Worm (Caenorhabditis elegans) whole organism, L4/young adult: ENCODE results near the gene Y94A7B.11.

Experiments
- W03F9.2 ChIP-seq: fragments of 150-350 bp; optimal IDR thresholded peaks from 2 replicates; lab custom pipeline; 2014; ENCODE audit warnings: missing biosample characterization, missing genetic modification characterization
- dao-5 ChIP-seq: sonication (generic microtip); optimal IDR thresholded peaks from 2 replicates; lab custom pipeline; 2016; ENCODE audit warnings: missing genotype, missing genetic modification characterization, moderate library complexity, missing compliant biosample characterization

- TF ChIP-seq dao-5 (tag; lab: Kevin White, UChicago): no peak
- no peak for TF ChIP-seq W03F9.2 (tag; lab: Kevin White, UChicago)
These were observed 25.3 kb downstream of the Y94A7B.11 start, which contains the start of gene ddo-1 for ce11 chrV:17777127-17777526.
